Fruit fly (Drosophila melanogaster) whole organism, adult: ENCODE data around the gene eIF2beta.

Experiments
- CG11617 ChIP-seq: fragments of 200-800 bp; sonication (Bioruptor generic); optimal IDR thresholded peaks from 2 replicates; lab custom pipeline; 2017; ENCODE audit warnings: mild to moderate bottlenecking, missing biosample characterization, missing genetic modification reagents, missing genetic modification characterization
- CG12768 ChIP-seq: fragments of 200-800 bp; sonication (Bioruptor generic); optimal IDR thresholded peaks from 2 replicates; lab custom pipeline; 2017; ENCODE audit warnings: missing biosample characterization, missing genetic modification characterization, mild to moderate bottlenecking, moderate library complexity, missing genetic modification reagents
- CG14711 ChIP-seq: fragments of 200-800 bp; sonication (Bioruptor generic); optimal IDR thresholded peaks from 2 replicates; lab custom pipeline; 2018; ENCODE audit warnings: missing biosample characterization, mild to moderate bottlenecking, missing genetic modification characterization, moderate library complexity
- CG1620 ChIP-seq: fragments of 200-800 bp; sonication (Bioruptor generic); optimal IDR thresholded peaks from 2 replicates; lab custom pipeline; 2016; ENCODE audit warnings: missing biosample characterization, missing genetic modification characterization
- CG5204 ChIP-seq: fragments of 200-800 bp; sonication (Bioruptor generic); optimal IDR thresholded peaks from 2 replicates; lab custom pipeline; 2016; ENCODE audit warnings: missing biosample characterization, missing genetic modification characterization
- CG7101 ChIP-seq: fragments of 200-800 bp; sonication (Bioruptor generic); optimal IDR thresholded peaks from 2 replicates; lab custom pipeline; 2018; ENCODE audit warnings: missing biosample characterization, mild to moderate bottlenecking, missing genetic modification characterization, moderate library complexity
- Hr96 ChIP-seq: fragments of 200-800 bp; sonication (Bioruptor generic); optimal IDR thresholded peaks from 2 replicates; lab custom pipeline; 2016; ENCODE audit warnings: missing biosample characterization, missing genetic modification characterization
- Mnt ChIP-seq: fragments of 200-800 bp; sonication (Bioruptor generic); optimal IDR thresholded peaks from 2 replicates; lab custom pipeline; 2016; ENCODE audit warnings: missing biosample characterization, mild to moderate bottlenecking, missing genetic modification characterization
- cic ChIP-seq: fragments of 200-800 bp; sonication (Bioruptor generic); optimal IDR thresholded peaks from 2 replicates; lab custom pipeline; 2017; ENCODE audit warnings: missing biosample characterization, mild to moderate bottlenecking, missing genetic modification characterization, moderate library complexity
- cnc ChIP-seq, 2 experiments: fragments of >200 bp; optimal IDR thresholded peaks; 2 replicates each; lab custom pipeline; 2017
- kay ChIP-seq: fragments of 200-800 bp; sonication (Bioruptor generic); peaks from one replicate; lab custom pipeline; 2016; ENCODE audit warnings: missing biosample characterization, missing genetic modification characterization, borderline replicate concordance
- pad ChIP-seq: fragments of 200-800 bp; sonication (Bioruptor generic); optimal IDR thresholded peaks from 3 replicates; lab custom pipeline; 2017; ENCODE audit warnings: missing biosample characterization, missing genetic modification characterization, mild to moderate bottlenecking, moderate library complexity, missing genetic modification reagents
- tj ChIP-seq: fragments of 200-800 bp; sonication (Bioruptor generic); optimal IDR thresholded peaks from 3 replicates; lab custom pipeline; 2017; ENCODE audit warnings: missing biosample characterization, mild to moderate bottlenecking, missing genetic modification characterization, moderate library complexity
- toe ChIP-seq: fragments of 200-800 bp; sonication (Bioruptor generic); optimal IDR thresholded peaks from 2 replicates; lab custom pipeline; 2016; ENCODE audit warnings: missing biosample characterization, missing genetic modification characterization

DNA sequence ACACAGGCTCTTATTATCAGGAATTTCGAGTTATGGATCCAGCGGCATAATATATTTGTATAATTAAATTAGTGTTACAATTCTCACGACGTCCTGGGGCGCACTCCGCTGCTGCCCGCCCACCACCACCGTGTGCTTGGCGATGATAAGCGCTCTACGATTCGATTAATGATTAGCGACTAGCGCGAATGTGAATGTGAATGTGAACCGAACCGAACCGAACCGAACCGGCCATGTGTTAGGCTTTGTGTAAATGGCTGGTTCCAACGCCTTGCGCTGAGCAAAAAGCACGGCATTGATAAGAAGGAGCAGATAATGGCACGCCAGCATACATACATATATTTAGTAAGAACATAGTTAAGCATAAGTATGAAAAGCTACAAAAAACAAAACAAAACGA, 7.2 kb downstream of the eIF2beta start:
- TF ChIP-seq CG11617 (GFP tag; lab: Kevin White, UChicago) (no peak), CG1620 (GFP tag; lab: Kevin White, UChicago) (no peak), CG7101 (tag; lab: Kevin White, UChicago) (no peak), pad (GFP tag; lab: Kevin White, UChicago) (no peak), cnc (optimal IDR thresholded peaks at IDR 0.05; lab: Kevin White, UChicago) (no peak), kay (no peak), Hr96 (GFP tag; lab: Kevin White, UChicago) (no peak), Mnt (GFP tag; lab: Kevin White, UChicago) (peak; percentile 73), CG12768 (GFP tag; lab: Kevin White, UChicago) (no peak), tj (no peak), toe (GFP tag; lab: Kevin White, UChicago) (no peak), cic (peak; percentile 83), CG14711 (no peak), CG5204 (GFP tag; lab: Kevin White, UChicago) (no peak)
